Worm (Caenorhabditis elegans): ENCODE data around the gene T26E4.7.
A peak's percentile ranks its signal among the peaks of the same experiment; 100 is the strongest.
"Not testable (repeated sequence)": the region's sequence is repeated elsewhere in the genome, so short reads cannot be mapped to it uniquely, and the experiment has no call there.

DNA sequence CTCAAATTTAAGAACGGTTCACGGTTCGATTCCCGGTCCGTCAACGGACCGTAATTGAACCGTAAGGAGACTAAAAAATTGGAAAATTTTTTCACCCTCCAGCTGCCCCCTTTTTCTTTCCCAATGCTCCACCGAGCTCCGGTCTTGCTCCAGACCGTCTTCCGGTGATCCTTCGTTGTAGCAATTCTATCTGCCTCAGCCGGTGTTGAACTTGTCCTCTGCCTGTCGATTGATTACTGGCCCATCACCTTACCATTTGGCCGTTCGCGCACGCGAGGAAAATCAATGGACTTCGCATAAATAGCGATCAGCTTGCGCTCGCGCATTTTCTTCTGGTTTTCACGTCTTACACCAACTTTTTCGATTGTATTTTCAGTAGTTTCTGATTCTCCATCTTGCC lies 26.0 kb upstream of the T26E4.7 start:
- not testable (repeated sequence) for TF ChIP-seq fkh-10 (GFP tag; optimal IDR thresholded peaks at IDR 0.05); pqm-1 (tag; optimal IDR thresholded peaks at IDR 0.05); dpl-1 (GFP tag; optimal IDR thresholded peaks at IDR 0.05); lin-13 (GFP tag; optimal IDR thresholded peaks at IDR 0.05); ama-1 (optimal IDR thresholded peaks at IDR 0.05); egl-27 (tag; optimal IDR thresholded peaks at IDR 0.05); unc-130 (GFP tag; optimal IDR thresholded peaks at IDR 0.05); lsy-2 (tag; optimal IDR thresholded peaks at IDR 0.05); R02D3.7 (tag; optimal IDR thresholded peaks at IDR 0.05); nhr-10 (tag; optimal IDR thresholded peaks at IDR 0.05)
- TF ChIP-seq arid-1 (GFP tag; conservative IDR thresholded peaks at IDR 0.05), result peak; percentile 89

All from whole organism, L4 larva.